Fruit fly (Drosophila melanogaster) whole organism, prepupa: ENCODE data around the gene bb8.

Source experiments
- Blimp-1 ChIP-seq: fragments of 200-800 bp; sonication (Bioruptor generic); optimal IDR thresholded peaks from 3 replicates; lab custom pipeline; 2017; ENCODE audit warnings: missing biosample characterization, missing genetic modification characterization, mild to moderate bottlenecking, moderate library complexity, missing genetic modification reagents
- CG11294 ChIP-seq: fragments of 200-800 bp; sonication (Bioruptor generic); IDR thresholded peaks from 2 replicates; pipeline ENCODE4 v1.3.6; 2022; ENCODE audit warnings: missing biosample characterization, missing genetic modification characterization
- CG15336 ChIP-seq: fragments of 200-800 bp; sonication (Bioruptor generic); IDR thresholded peaks from 2 replicates; pipeline ENCODE4 v1.3.6; 2022; ENCODE audit warnings: missing biosample characterization, missing genetic modification characterization
- CG32006 ChIP-seq: fragments of 200-800 bp; sonication (Bioruptor generic); optimal IDR thresholded peaks from 3 replicates; lab custom pipeline; 2017; ENCODE audit warnings: missing biosample characterization, mild to moderate bottlenecking, missing genetic modification characterization
- CG8632 ChIP-seq: fragments of 200-800 bp; sonication (Bioruptor generic); optimal IDR thresholded peaks from 3 replicates; lab custom pipeline; 2016; ENCODE audit warnings: missing biosample characterization, missing genetic modification characterization
- Gug ChIP-seq: fragments of 200-800 bp; sonication (Bioruptor generic); IDR thresholded peaks from 2 replicates; pipeline ENCODE4 v1.3.6; 2022; ENCODE audit warnings: missing biosample characterization, missing genetic modification characterization
- Hr38 ChIP-seq: sonication (Bioruptor generic); optimal IDR thresholded peaks from 2 replicates; lab custom pipeline; 2016; ENCODE audit warnings: missing biosample characterization, missing genetic modification characterization
- Hr4 ChIP-seq: fragments of 200-800 bp; sonication (Bioruptor generic); optimal IDR thresholded peaks from 3 replicates; lab custom pipeline; 2016; ENCODE audit warnings: missing biosample characterization, missing genetic modification characterization

DNA sequence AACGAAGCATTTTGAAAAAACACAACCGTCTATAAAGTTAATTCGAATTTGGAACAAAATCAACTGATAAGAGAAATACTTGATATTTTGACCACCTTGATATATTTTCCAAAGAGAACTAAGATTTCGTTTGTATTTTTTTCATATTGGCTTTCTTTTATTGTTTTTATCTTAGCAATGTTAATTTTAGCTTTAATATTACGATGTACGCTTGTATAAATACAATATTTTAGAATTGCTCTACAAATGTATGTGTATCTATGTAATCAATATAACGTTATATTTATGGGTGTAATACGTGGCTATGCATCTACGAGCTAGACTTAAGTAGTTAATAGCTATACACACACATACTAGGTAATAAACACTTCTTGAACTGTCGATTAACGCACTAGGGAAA, at the start of gene bb8:
- TF ChIP-seq CG15336 (GFP tag; lab: Robert Waterston, UW): no peak
- no peak for TF ChIP-seq CG11294 (GFP tag; lab: Robert Waterston, UW)
- TF ChIP-seq Hr38: no peak
- no peak for TF ChIP-seq Blimp-1 (GFP tag; lab: Kevin White, UChicago)
- TF ChIP-seq CG8632 (GFP tag; lab: Kevin White, UChicago): no peak
- TF ChIP-seq Gug (GFP tag; lab: Robert Waterston, UW): no peak
- TF ChIP-seq Hr4: no peak
- no peak for TF ChIP-seq CG32006 (GFP tag; lab: Kevin White, UChicago)
